Worm (Caenorhabditis elegans) whole organism, L1 larva: Measurements from ENCODE around the gene hint-3.

Experiments used
- C04F5.9 ChIP-seq: sonication (generic microtip); optimal IDR thresholded peaks from 2 replicates; lab custom pipeline; 2016; ENCODE audit warnings: missing genetic modification characterization, missing compliant biosample characterization
- aha-1 ChIP-seq: fragments of 150-350 bp; optimal IDR thresholded peaks from 2 replicates; lab custom pipeline; 2014; ENCODE audit warnings: missing biosample characterization, missing genetic modification characterization
- efl-1 ChIP-seq, 4 experiments: fragments of 150-350 bp; optimal IDR thresholded peaks in 3 of 4; peaks in 1 of 4; 1 replicate in 1 of 4; 2 replicates in 3 of 4; lab custom pipeline; 2014; ENCODE audit warnings: missing biosample characterization in 2 of 4, missing genetic modification characterization in 2 of 4, missing genetic modification reagents in 2 of 4
- efl-3 ChIP-seq: fragments of 200-800 bp; sonication (Bioruptor generic); optimal IDR thresholded peaks from 2 replicates; lab custom pipeline; 2018; ENCODE audit warnings: mild to moderate bottlenecking, missing genetic modification characterization, missing compliant biosample characterization
- egl-27 ChIP-seq, 2 experiments: fragments of 150-350 bp in 1 of 2; sonication (generic microtip); optimal IDR thresholded peaks; 3 replicates each; lab custom pipeline; 2017 to 2018; ENCODE audit warnings: missing biosample characterization in 2 of 2, missing genetic modification characterization in 2 of 2, missing genetic modification reagents in 2 of 2
- elt-2 ChIP-seq: sonication (generic microtip); optimal IDR thresholded peaks from 2 replicates; lab custom pipeline; 2016; ENCODE audit warnings: missing genetic modification characterization, mild to moderate bottlenecking, inconsistent platforms, missing compliant biosample characterization, missing genetic modification reagents
- nhr-77 ChIP-seq: fragments of 150-350 bp; optimal IDR thresholded peaks from 2 replicates; lab custom pipeline; 2014; ENCODE audit warnings: missing biosample characterization, missing genetic modification characterization
- rnt-1 ChIP-seq: sonication (generic microtip); optimal IDR thresholded peaks from 2 replicates; lab custom pipeline; 2016; ENCODE audit warnings: mild to moderate bottlenecking, missing genetic modification characterization, moderate library complexity, missing compliant biosample characterization
- sptf-1 ChIP-seq: fragments of 150-350 bp; optimal IDR thresholded peaks from 2 replicates; lab custom pipeline; 2014; ENCODE audit warnings: missing biosample characterization, missing genetic modification characterization
- unc-130 ChIP-seq: fragments of 150-350 bp; optimal IDR thresholded peaks from 2 replicates; lab custom pipeline; 2017; ENCODE audit warnings: missing biosample characterization, missing genetic modification characterization, inconsistent platforms

DNA sequence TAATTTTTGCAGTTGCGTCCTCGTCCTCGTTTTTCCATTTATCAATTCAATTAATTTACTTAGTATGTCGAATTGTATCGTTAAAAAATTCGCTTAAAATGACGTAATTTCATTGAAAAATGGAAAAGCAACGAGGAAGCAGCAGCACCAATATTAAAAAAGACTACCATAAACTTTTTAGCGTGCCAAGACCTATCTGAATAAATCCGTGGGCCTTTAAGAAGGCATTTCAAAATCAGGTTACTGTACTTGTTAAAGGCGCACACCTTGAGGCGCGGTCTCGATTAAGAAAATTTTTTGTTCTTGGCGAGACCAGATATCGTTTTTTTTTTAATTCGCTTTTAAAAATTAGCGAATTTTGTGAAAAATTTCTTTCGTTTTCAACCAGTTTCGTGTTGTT is 13.4 kb downstream of the hint-3 start:
- TF ChIP-seq nhr-77 (tag; lab: Kevin White, UChicago): no peak
- TF ChIP-seq unc-130 (tag; lab: Kevin White, UChicago): no peak
- TF ChIP-seq efl-1 (optimal IDR thresholded peaks at IDR 0.05; lab: Kevin White, UChicago): no peak
- TF ChIP-seq efl-1 (GFP tag; optimal IDR thresholded peaks at IDR 0.05 in 1 of 2; lab: Kevin White, UChicago): no peak
- TF ChIP-seq efl-3 (GFP tag; lab: Kevin White, UChicago): no peak
- no peak for TF ChIP-seq rnt-1
- TF ChIP-seq elt-2 (tag; lab: Kevin White, UChicago): no peak
- TF ChIP-seq aha-1 (tag; lab: Kevin White, UChicago): no peak
- no peak for TF ChIP-seq C04F5.9 (tag; lab: Kevin White, UChicago)
- no peak for TF ChIP-seq sptf-1 (tag; lab: Kevin White, UChicago)
- no peak for TF ChIP-seq egl-27 (tag; optimal IDR thresholded peaks at IDR 0.05; lab: Kevin White, UChicago)
